Fruit fly (Drosophila melanogaster) whole organism, embryonic: ENCODE results near the gene Tango1.

ENCODE experiments used
- Abd-B ChIP-seq: fragments of 200-800 bp; sonication (Bioruptor generic); optimal IDR thresholded peaks from 2 replicates; lab custom pipeline; 2018; ENCODE audit warnings: missing biosample characterization, mild to moderate bottlenecking, missing genetic modification characterization, moderate library complexity
- Ada2b ChIP-seq: fragments of 200-800 bp; sonication (Bioruptor generic); IDR thresholded peaks from 2 replicates; pipeline ENCODE4 v1.3.6; 2022; ENCODE audit warnings: missing biosample characterization, missing genetic modification characterization
- Adf1 ChIP-seq: fragments of 200-800 bp; sonication (Bioruptor generic); IDR thresholded peaks from 2 replicates; pipeline ENCODE4 v1.3.6; 2022; ENCODE audit warnings: missing biosample characterization, missing genetic modification characterization
- CG10321 ChIP-seq: fragments of 200-800 bp; sonication (Bioruptor generic); IDR thresholded peaks from 2 replicates; pipeline ENCODE4 v1.3.6; 2022; ENCODE audit warnings: missing biosample characterization, missing genetic modification characterization
- CG12744 ChIP-seq: fragments of 200-800 bp; sonication (Bioruptor generic); optimal IDR thresholded peaks from 2 replicates; lab custom pipeline; 2016; ENCODE audit warnings: missing biosample characterization, missing genetic modification characterization
- CG15479 ChIP-seq: fragments of 200-800 bp; sonication (Bioruptor generic); optimal IDR thresholded peaks from 3 replicates; lab custom pipeline; 2019; ENCODE audit warnings: missing biosample characterization, mild to moderate bottlenecking, missing genetic modification characterization, moderate library complexity
- CG16813 ChIP-seq: fragments of 200-800 bp; sonication (Bioruptor generic); IDR thresholded peaks from 3 replicates; pipeline ENCODE4 v1.3.6; 2022; ENCODE audit warnings: missing biosample characterization, missing genetic modification characterization; ENCODE audit not compliant: partially characterized antibody
- CG17359 ChIP-seq: fragments of 200-800 bp; sonication (Bioruptor generic); optimal IDR thresholded peaks from 3 replicates; lab custom pipeline; 2018; ENCODE audit warnings: missing biosample characterization, mild to moderate bottlenecking, missing genetic modification characterization, moderate library complexity
- CG17385 ChIP-seq: fragments of 200-800 bp; sonication (Bioruptor generic); optimal IDR thresholded peaks from 3 replicates; lab custom pipeline; 2018; ENCODE audit warnings: missing biosample characterization, mild to moderate bottlenecking, missing genetic modification characterization
- CG2199 ChIP-seq: fragments of 200-800 bp; sonication (Bioruptor generic); IDR thresholded peaks from 3 replicates; pipeline ENCODE4 v1.3.6; 2022; ENCODE audit warnings: missing biosample characterization, missing genetic modification characterization
- CG2202 ChIP-seq: fragments of 200-800 bp; sonication (Bioruptor generic); optimal IDR thresholded peaks from 2 replicates; lab custom pipeline; 2018; ENCODE audit warnings: missing biosample characterization, mild to moderate bottlenecking, missing genetic modification characterization
- CG30431 ChIP-seq: fragments of 200-800 bp; sonication (Bioruptor generic); optimal IDR thresholded peaks from 2 replicates; lab custom pipeline; 2017; ENCODE audit warnings: missing biosample characterization, missing genetic modification characterization
- CG31388 ChIP-seq: fragments of 200-800 bp; sonication (Bioruptor generic); optimal IDR thresholded peaks from 2 replicates; lab custom pipeline; 2016; ENCODE audit warnings: missing biosample characterization, missing genetic modification characterization
- CG3838 ChIP-seq: fragments of 200-800 bp; sonication (Bioruptor generic); optimal IDR thresholded peaks from 3 replicates; lab custom pipeline; 2016; ENCODE audit warnings: missing biosample characterization, missing genetic modification characterization
- CG4707 ChIP-seq: fragments of 200-800 bp; sonication (Bioruptor generic); optimal IDR thresholded peaks from 2 replicates; lab custom pipeline; 2018; ENCODE audit warnings: missing biosample characterization, mild to moderate bottlenecking, missing genetic modification characterization, moderate library complexity
- CG6813 ChIP-seq: fragments of 200-800 bp; sonication (Bioruptor generic); optimal IDR thresholded peaks from 2 replicates; lab custom pipeline; 2017; ENCODE audit warnings: missing biosample characterization, missing genetic modification characterization, mild to moderate bottlenecking, moderate library complexity, missing genetic modification reagents
- CG7963 ChIP-seq: fragments of 200-800 bp; sonication (Bioruptor generic); IDR thresholded peaks from 3 replicates; pipeline ENCODE4 v1.3.6; 2022; ENCODE audit warnings: missing biosample characterization, missing genetic modification characterization; ENCODE audit not compliant: partially characterized antibody
- CG8089 ChIP-seq: fragments of 200-800 bp; sonication (Bioruptor generic); optimal IDR thresholded peaks from 3 replicates; lab custom pipeline; 2016; ENCODE audit warnings: missing biosample characterization, missing genetic modification characterization
- CG8924 ChIP-seq: fragments of 200-800 bp; optimal IDR thresholded peaks from 3 replicates; lab custom pipeline; 2019; ENCODE audit warnings: missing biosample characterization, mild to moderate bottlenecking, missing genetic modification characterization, moderate library complexity
- CG9727 ChIP-seq: fragments of 200-800 bp; sonication (Bioruptor generic); optimal IDR thresholded peaks from 3 replicates; lab custom pipeline; 2017; ENCODE audit warnings: missing biosample characterization, mild to moderate bottlenecking, missing genetic modification characterization
- Camta ChIP-seq: fragments of 200-800 bp; sonication (Bioruptor generic); optimal IDR thresholded peaks from 2 replicates; lab custom pipeline; 2016; ENCODE audit warnings: missing biosample characterization, missing genetic modification characterization
- CkIIα-i1 ChIP-seq: fragments of 200-800 bp; sonication (Bioruptor generic); IDR thresholded peaks from 2 replicates; pipeline ENCODE4 v1.3.6; 2022; ENCODE audit warnings: missing biosample characterization, missing genetic modification characterization
- Dip2 ChIP-seq: fragments of 200-800 bp; sonication (Bioruptor generic); IDR thresholded peaks from 2 replicates; pipeline ENCODE4 v1.3.6; 2022; ENCODE audit warnings: missing biosample characterization, missing genetic modification characterization
- Doc3 ChIP-seq: fragments of 200-800 bp; sonication (Bioruptor generic); IDR thresholded peaks from 3 replicates; pipeline ENCODE4 v1.3.6; 2022; ENCODE audit warnings: missing biosample characterization, missing genetic modification characterization; ENCODE audit not compliant: partially characterized antibody
- ERR ChIP-seq: fragments of 200-800 bp; sonication (Bioruptor generic); optimal IDR thresholded peaks from 2 replicates; lab custom pipeline; 2016; ENCODE audit warnings: missing biosample characterization, missing genetic modification characterization
- Gsc ChIP-seq: fragments of 200-800 bp; sonication (Bioruptor generic); IDR thresholded peaks from 2 replicates; pipeline ENCODE4 v1.3.6; 2022; ENCODE audit warnings: missing biosample characterization, missing genetic modification characterization
- Hmr ChIP-seq: fragments of 200-800 bp; sonication (Bioruptor generic); optimal IDR thresholded peaks from 3 replicates; lab custom pipeline; 2017; ENCODE audit warnings: mild to moderate bottlenecking, missing biosample characterization, missing genetic modification reagents, missing genetic modification characterization
- MTF-1 ChIP-seq: fragments of 200-800 bp; sonication (Bioruptor generic); optimal IDR thresholded peaks from 2 replicates; lab custom pipeline; 2018; ENCODE audit warnings: missing biosample characterization, mild to moderate bottlenecking, missing genetic modification characterization, borderline replicate concordance
- Oli ChIP-seq: fragments of 200-800 bp; sonication (Bioruptor generic); optimal IDR thresholded peaks from 2 replicates; lab custom pipeline; 2018; ENCODE audit warnings: missing biosample characterization, mild to moderate bottlenecking, missing genetic modification characterization, moderate library complexity
- Six4 ChIP-seq: fragments of 200-800 bp; sonication (Bioruptor generic); optimal IDR thresholded peaks from 2 replicates; lab custom pipeline; 2016; ENCODE audit warnings: missing biosample characterization, missing genetic modification characterization
- Sox100B ChIP-seq: fragments of 200-800 bp; sonication (Bioruptor generic); optimal IDR thresholded peaks from 3 replicates; lab custom pipeline; 2018; ENCODE audit warnings: missing biosample characterization, mild to moderate bottlenecking, missing genetic modification characterization
- Xbp1 ChIP-seq: fragments of 200-800 bp; sonication (Bioruptor generic); optimal IDR thresholded peaks from 3 replicates; lab custom pipeline; 2016; ENCODE audit warnings: missing biosample characterization, mild to moderate bottlenecking, missing genetic modification characterization
- abd-A ChIP-seq: fragments of 200-800 bp; sonication (Bioruptor generic); optimal IDR thresholded peaks from 3 replicates; lab custom pipeline; 2019; ENCODE audit warnings: missing biosample characterization, mild to moderate bottlenecking, missing genetic modification characterization, moderate library complexity
- bigmax ChIP-seq: fragments of 200-800 bp; sonication (Bioruptor generic); optimal IDR thresholded peaks from 2 replicates; lab custom pipeline; 2018; ENCODE audit warnings: missing biosample characterization, mild to moderate bottlenecking, missing genetic modification characterization
- bowl ChIP-seq: fragments of 200-800 bp; sonication (Bioruptor generic); IDR thresholded peaks from 2 replicates; pipeline ENCODE4 v1.3.6; 2022; ENCODE audit warnings: missing biosample characterization, missing genetic modification characterization
- dysf ChIP-seq: fragments of 200-800 bp; sonication (Bioruptor generic); IDR thresholded peaks from 3 replicates; pipeline ENCODE4 v1.3.6; 2022; ENCODE audit warnings: missing biosample characterization, missing genetic modification characterization
- esg ChIP-seq: fragments of 200-800 bp; sonication (Bioruptor generic); conservative IDR thresholded peaks from 2 replicates; pipeline ENCODE4 v1.3.6; 2022; ENCODE audit warnings: missing biosample characterization, missing genetic modification characterization
- fd3F ChIP-seq: fragments of 200-800 bp; sonication (Bioruptor generic); optimal IDR thresholded peaks from 2 replicates; lab custom pipeline; 2018; ENCODE audit warnings: missing biosample characterization, mild to moderate bottlenecking, missing genetic modification characterization, moderate library complexity
- fd96Cb ChIP-seq: fragments of 200-800 bp; sonication (Bioruptor generic); optimal IDR thresholded peaks from 2 replicates; lab custom pipeline; 2018; ENCODE audit warnings: missing biosample characterization, mild to moderate bottlenecking, missing genetic modification characterization, moderate library complexity
- gce ChIP-seq: fragments of 200-800 bp; sonication (Bioruptor generic); IDR thresholded peaks from 3 replicates; pipeline ENCODE4 v1.3.6; 2022; ENCODE audit warnings: missing biosample characterization, missing genetic modification characterization
- gcm2 ChIP-seq: fragments of 200-800 bp; sonication (Bioruptor generic); optimal IDR thresholded peaks from 2 replicates; lab custom pipeline; 2016; ENCODE audit warnings: missing biosample characterization, missing genetic modification characterization
- inv ChIP-seq: fragments of 200-800 bp; sonication (Bioruptor generic); IDR thresholded peaks from 2 replicates; pipeline ENCODE4 v1.3.6; 2022; ENCODE audit warnings: missing biosample characterization, missing genetic modification characterization; ENCODE audit not compliant: partially characterized antibody
- kay ChIP-seq: fragments of 200-800 bp; sonication (Bioruptor generic); optimal IDR thresholded peaks from 2 replicates; lab custom pipeline; 2016; ENCODE audit warnings: missing biosample characterization, missing genetic modification characterization
- lab ChIP-seq: fragments of 200-800 bp; sonication (Bioruptor generic); optimal IDR thresholded peaks from 3 replicates; lab custom pipeline; 2017; ENCODE audit warnings: missing biosample characterization, missing genetic modification characterization, mild to moderate bottlenecking, moderate library complexity, missing genetic modification reagents
- lmd ChIP-seq: fragments of 200-800 bp; sonication (Bioruptor generic); IDR thresholded peaks from 2 replicates; pipeline ENCODE4 v1.3.6; 2022; ENCODE audit warnings: missing biosample characterization, missing genetic modification characterization
- pb ChIP-seq: fragments of 200-800 bp; sonication (Bioruptor generic); optimal IDR thresholded peaks from 3 replicates; lab custom pipeline; 2016; ENCODE audit warnings: missing biosample characterization, missing genetic modification characterization
- pnt ChIP-seq: fragments of 200-800 bp; sonication (Bioruptor generic); optimal IDR thresholded peaks from 3 replicates; lab custom pipeline; 2016; ENCODE audit warnings: missing biosample characterization, missing genetic modification characterization
- ro ChIP-seq: fragments of 200-800 bp; sonication (Bioruptor generic); IDR thresholded peaks from 2 replicates; pipeline ENCODE4 v1.3.6; 2022; ENCODE audit warnings: missing biosample characterization, missing genetic modification characterization
- slbo ChIP-seq: fragments of 200-800 bp; sonication (Bioruptor generic); IDR thresholded peaks from 2 replicates; pipeline ENCODE4 v1.3.6; 2022; ENCODE audit warnings: missing biosample characterization, missing genetic modification characterization

Gene Tango1

dm6 chr2L:6610683-6611373, 38.4 kb upstream of the Tango1 start, which contains the start of gene CG11050 (continued):
- TF ChIP-seq Abd-B (GFP tag; lab: Kevin White, UChicago) (no peak), gce (GFP tag; lab: Robert Waterston, UW) (peak; percentile 70; the same call in 2 of the 3 replicates), Doc3 (no peak), CG16813 (GFP tag; lab: Robert Waterston, UW) (peak; percentile 34; the same call in 1 of the 3 replicates), CG31388 (peak; percentile 51), CG8924 (tag; lab: Kevin White, UChicago) (peak; percentile 59), Camta (GFP tag; lab: Kevin White, UChicago) (peak; percentile 77), CG8089 (GFP tag; lab: Kevin White, UChicago) (peak; percentile 76), CG3838 (peak; percentile 31), lab (peak; percentile 88), bigmax (GFP tag; lab: Kevin White, UChicago) (peak; percentile 37), abd-A (peak; percentile 64), Dip2 (GFP tag; lab: Robert Waterston, UW) (no peak), lmd (peak; percentile 74), CkIIα-i1 (no peak), CG17359 (tag; lab: Kevin White, UChicago) (peak; percentile 73), CG17385 (GFP tag; lab: Kevin White, UChicago) (peak; percentile 50), kay (GFP tag; lab: Kevin White, UChicago) (peak; percentile 100), Sox100B (GFP tag; lab: Kevin White, UChicago) (no peak), pnt (GFP tag; lab: Kevin White, UChicago) (peak; percentile 75), CG30431 (GFP tag; lab: Kevin White, UChicago) (peak; percentile 21), CG12744 (peak; percentile 68), Six4 (GFP tag; lab: Kevin White, UChicago) (peak; percentile 62), fd3F (GFP tag; lab: Kevin White, UChicago) (peak; percentile 20), MTF-1 (GFP tag; lab: Kevin White, UChicago) (peak; percentile 42), CG15479 (GFP tag; lab: Kevin White, UChicago) (peak; percentile 91), esg (GFP tag; lab: Robert Waterston, UW) (peak; percentile 35; the same call in 1 of the 2 replicates), Gsc (no peak), CG7963 (GFP tag; lab: Robert Waterston, UW) (no peak; the same call in 2 of the 3 replicates), Hmr (peak; percentile 94), CG6813 (GFP tag; lab: Kevin White, UChicago) (peak; percentile 67), Ada2b (GFP tag; lab: Robert Waterston, UW) (peak; percentile 71), Xbp1 (GFP tag; lab: Kevin White, UChicago) (peak; percentile 88), CG10321 (GFP tag; lab: Robert Waterston, UW) (peak; percentile 54), Adf1 (peak; percentile 54; the same call in 1 of the 2 replicates), CG2202 (tag; lab: Kevin White, UChicago) (peak; percentile 35), CG9727 (GFP tag; lab: Kevin White, UChicago) (peak; percentile 51), Oli (tag; lab: Kevin White, UChicago) (peak; percentile 66), fd96Cb (tag; lab: Kevin White, UChicago) (peak; percentile 50), CG2199 (GFP tag; lab: Robert Waterston, UW) (peak; percentile 74; the same call in 1 of the 3 replicates), CG4707 (peak; percentile 66), ERR (GFP tag; lab: Kevin White, UChicago) (peak; percentile 89), gcm2 (GFP tag; lab: Kevin White, UChicago) (peak; percentile 78), dysf (GFP tag; lab: Robert Waterston, UW) (peak; percentile 78), slbo (GFP tag; lab: Robert Waterston, UW) (peak; percentile 89), bowl (GFP tag; lab: Robert Waterston, UW) (peak; percentile 40; the same call in 1 of the 2 replicates), ro (GFP tag; lab: Robert Waterston, UW) (no peak), pb (GFP tag; lab: Kevin White, UChicago) (peak; percentile 59), inv (peak; percentile 36; the same call in 1 of the 2 replicates)
